Worm (Caenorhabditis elegans) whole organism, L4 larva: Measurements from ENCODE around the gene orc-2.

Experiments used
- D1046.2 ChIP-seq: fragments of 200-800 bp; sonication (Bioruptor generic); IDR thresholded peaks from 2 replicates; pipeline ENCODE4 v1.3.6; 2022; ENCODE audit warnings: missing genetic modification characterization, missing compliant biosample characterization
- F10B5.3 ChIP-seq: sonication (generic microtip); optimal IDR thresholded peaks from 2 replicates; lab custom pipeline; 2016; ENCODE audit warnings: mild to moderate bottlenecking, missing genetic modification characterization, missing compliant biosample characterization
- F26F4.8 ChIP-seq: fragments of 200-800 bp; sonication (Bioruptor generic); conservative IDR thresholded peaks from 2 replicates; pipeline ENCODE4 v1.3.6; 2022; ENCODE audit warnings: missing genetic modification characterization, missing compliant biosample characterization
- F37D6.2 ChIP-seq: sonication (generic microtip); optimal IDR thresholded peaks from 2 replicates; lab custom pipeline; 2016; ENCODE audit warnings: mild to moderate bottlenecking, missing genetic modification characterization, missing compliant biosample characterization
- F49E8.2 ChIP-seq: sonication (generic microtip); optimal IDR thresholded peaks from 2 replicates; lab custom pipeline; 2016; ENCODE audit warnings: missing compliant biosample characterization, mild to moderate bottlenecking, missing genetic modification characterization, borderline replicate concordance
- Y105C5A.15 ChIP-seq: fragments of 200-800 bp; sonication (Bioruptor generic); IDR thresholded peaks from 2 replicates; pipeline ENCODE4 v1.3.6; 2022; ENCODE audit warnings: missing genetic modification characterization, missing compliant biosample characterization
- Y48G9A.11 ChIP-seq: fragments of 200-800 bp; sonication (Bioruptor generic); IDR thresholded peaks from 2 replicates; pipeline ENCODE4 v1.3.6; 2022; ENCODE audit warnings: missing genetic modification reagents, missing genetic modification characterization, missing compliant biosample characterization
- Y5F2A.4 ChIP-seq: fragments of 200-800 bp; sonication (Bioruptor generic); optimal IDR thresholded peaks from 2 replicates; lab custom pipeline; 2018; ENCODE audit warnings: mild to moderate bottlenecking, missing genetic modification characterization, missing compliant biosample characterization
- Y75B8A.6 ChIP-seq: fragments of 200-800 bp; sonication (Bioruptor generic); IDR thresholded peaks from 2 replicates; pipeline ENCODE4 v1.3.6; 2022; ENCODE audit warnings: missing genetic modification reagents, missing genetic modification characterization, missing compliant biosample characterization
- ZK337.2 ChIP-seq: fragments of 200-800 bp; sonication (Bioruptor generic); IDR thresholded peaks from 2 replicates; pipeline ENCODE4 v1.3.6; 2022; ENCODE audit warnings: missing genetic modification reagents, missing genetic modification characterization, missing compliant biosample characterization
- aha-1 ChIP-seq: fragments of 150-350 bp; peaks from one replicate; lab custom pipeline; 2014; ENCODE audit warnings: missing biosample characterization, missing genetic modification characterization
- ama-1 ChIP-seq: fragments of 150-350 bp; optimal IDR thresholded peaks from 2 replicates; lab custom pipeline; 2014; ENCODE audit warnings: inconsistent platforms, mixed read lengths
- attf-4 ChIP-seq: sonication (generic microtip); optimal IDR thresholded peaks from 3 replicates; lab custom pipeline; 2017; ENCODE audit warnings: missing biosample characterization, missing genetic modification characterization
- ceh-20 ChIP-seq: fragments of 200-800 bp; sonication (Bioruptor generic); IDR thresholded peaks from 2 replicates; pipeline ENCODE4 v1.3.6; 2022; ENCODE audit warnings: missing genetic modification reagents, missing genetic modification characterization, missing compliant biosample characterization
- ceh-62 ChIP-seq: sonication (generic microtip); optimal IDR thresholded peaks from 2 replicates; lab custom pipeline; 2017; ENCODE audit warnings: missing biosample characterization, missing genetic modification characterization
- ceh-82 ChIP-seq: sonication (generic microtip); optimal IDR thresholded peaks from 2 replicates; lab custom pipeline; 2017; ENCODE audit warnings: missing biosample characterization, missing genetic modification characterization
- ces-1 ChIP-seq: fragments of 150-350 bp; sonication (generic microtip); optimal IDR thresholded peaks from 4 replicates; lab custom pipeline; 2014; ENCODE audit warnings: missing biosample characterization, missing genetic modification reagents, missing genetic modification characterization
- daf-8 ChIP-seq: fragments of 200-800 bp; sonication (Bioruptor generic); IDR thresholded peaks from 2 replicates; pipeline ENCODE4 v1.3.6; 2022; ENCODE audit warnings: missing genetic modification characterization, missing compliant biosample characterization
- duxl-1 ChIP-seq: sonication (generic microtip); optimal IDR thresholded peaks from 2 replicates; lab custom pipeline; 2016; ENCODE audit warnings: mild to moderate bottlenecking, missing genetic modification characterization, moderate library complexity, missing compliant biosample characterization; ENCODE audit not compliant: poor library complexity
- egl-43 ChIP-seq: fragments of 200-800 bp; sonication (Bioruptor generic); IDR thresholded peaks from 2 replicates; pipeline ENCODE4 v1.3.6; 2022; ENCODE audit warnings: missing genetic modification reagents, missing genetic modification characterization, missing compliant biosample characterization
- fos-1 ChIP-seq: fragments of 150-350 bp; optimal IDR thresholded peaks from 2 replicates; lab custom pipeline; 2014; ENCODE audit warnings: missing biosample characterization, missing genetic modification characterization
- gei-8 ChIP-seq: fragments of 200-800 bp; sonication (Bioruptor generic); optimal IDR thresholded peaks from 2 replicates; lab custom pipeline; 2018; ENCODE audit warnings: mild to moderate bottlenecking, missing genetic modification characterization, missing compliant biosample characterization
- hmg-1.1 ChIP-seq: fragments of 200-800 bp; sonication (Bioruptor generic); IDR thresholded peaks from 2 replicates; pipeline ENCODE4 v1.3.6; 2022; ENCODE audit warnings: missing genetic modification reagents, missing genetic modification characterization, missing compliant biosample characterization
- lin-1 ChIP-seq: fragments of 200-800 bp; sonication (Bioruptor generic); IDR thresholded peaks from 2 replicates; pipeline ENCODE4 v1.3.6; 2022; ENCODE audit warnings: missing genetic modification reagents, missing genetic modification characterization, missing compliant biosample characterization
- lin-13 ChIP-seq: fragments of 150-350 bp; optimal IDR thresholded peaks from 2 replicates; lab custom pipeline; 2014; ENCODE audit warnings: missing biosample characterization, missing genetic modification reagents, missing genetic modification characterization
- lin-15B ChIP-seq: fragments of 150-350 bp; sonication (generic microtip); optimal IDR thresholded peaks from 3 replicates; lab custom pipeline; 2014; ENCODE audit warnings: missing biosample characterization, missing genetic modification characterization
- lin-29 ChIP-seq: fragments of 200-800 bp; sonication (Bioruptor generic); IDR thresholded peaks from 2 replicates; pipeline ENCODE4 v1.3.6; 2022; ENCODE audit warnings: missing genetic modification reagents, missing genetic modification characterization, missing compliant biosample characterization
- lin-38 ChIP-seq: fragments of 200-800 bp; sonication (Bioruptor generic); IDR thresholded peaks from 2 replicates; pipeline ENCODE4 v1.3.6; 2022; ENCODE audit warnings: missing genetic modification reagents, missing genetic modification characterization, missing compliant biosample characterization
- lin-39 ChIP-seq: fragments of 150-350 bp; optimal IDR thresholded peaks from 2 replicates; lab custom pipeline; 2014; ENCODE audit warnings: missing biosample characterization, missing genetic modification reagents, missing genetic modification characterization
- lir-3 ChIP-seq: sonication (generic microtip); optimal IDR thresholded peaks from 2 replicates; lab custom pipeline; 2016; ENCODE audit warnings: mild to moderate bottlenecking, missing genetic modification characterization, missing compliant biosample characterization
- lsy-2 ChIP-seq, 2 experiments: fragments of 150-350 bp in 1 of 2; sonication (generic microtip) in 1 of 2; optimal IDR thresholded peaks; 2 replicates each; lab custom pipeline; 2014 to 2017; ENCODE audit warnings: missing biosample characterization in 2 of 2, missing genetic modification characterization in 2 of 2
- madf-9 ChIP-seq: fragments of 200-800 bp; sonication (Bioruptor generic); conservative IDR thresholded peaks from 2 replicates; pipeline ENCODE4 v1.3.6; 2022; ENCODE audit warnings: missing genetic modification reagents, missing genetic modification characterization, missing compliant biosample characterization
- mdt-29 ChIP-seq: fragments of 200-800 bp; sonication (Bioruptor generic); IDR thresholded peaks from 2 replicates; pipeline ENCODE4 v1.3.6; 2022; ENCODE audit warnings: missing genetic modification reagents, missing genetic modification characterization, missing compliant biosample characterization
- mxl-3 ChIP-seq: fragments of 200-800 bp; sonication (Bioruptor generic); optimal IDR thresholded peaks from 2 replicates; lab custom pipeline; 2018; ENCODE audit warnings: mild to moderate bottlenecking, missing genetic modification characterization, missing compliant biosample characterization
- nhr-10 ChIP-seq: fragments of 150-350 bp; optimal IDR thresholded peaks from 2 replicates; lab custom pipeline; 2014; ENCODE audit warnings: missing biosample characterization, missing genetic modification characterization
- nhr-102 ChIP-seq: sonication (generic microtip); optimal IDR thresholded peaks from 2 replicates; lab custom pipeline; 2016; ENCODE audit warnings: mild to moderate bottlenecking, missing genetic modification characterization, moderate library complexity, missing compliant biosample characterization
- nhr-237 ChIP-seq: sonication (generic microtip); optimal IDR thresholded peaks from 2 replicates; lab custom pipeline; 2017; ENCODE audit warnings: missing biosample characterization, missing genetic modification characterization
- nhr-48 ChIP-seq: sonication (generic microtip); optimal IDR thresholded peaks from 2 replicates; lab custom pipeline; 2016; ENCODE audit warnings: mild to moderate bottlenecking, missing genetic modification characterization, missing compliant biosample characterization
- nhr-6 ChIP-seq: fragments of 150-350 bp; optimal IDR thresholded peaks from 2 replicates; lab custom pipeline; 2014; ENCODE audit warnings: missing biosample characterization, missing genetic modification characterization
- nhr-76 ChIP-seq: fragments of 150-350 bp; optimal IDR thresholded peaks from 2 replicates; lab custom pipeline; 2014; ENCODE audit warnings: missing biosample characterization, missing genetic modification characterization
- pqm-1 ChIP-seq: sonication (generic microtip); optimal IDR thresholded peaks from 2 replicates; lab custom pipeline; 2017; ENCODE audit warnings: missing biosample characterization, missing genetic modification characterization
- saeg-2 ChIP-seq: fragments of 200-800 bp; sonication (Bioruptor generic); IDR thresholded peaks from 2 replicates; pipeline ENCODE4 v1.3.6; 2022; ENCODE audit warnings: missing genetic modification reagents, missing genetic modification characterization, missing compliant biosample characterization
- sdz-12 ChIP-seq: fragments of 200-800 bp; sonication (Bioruptor generic); optimal IDR thresholded peaks from 2 replicates; lab custom pipeline; 2018; ENCODE audit warnings: mild to moderate bottlenecking, missing genetic modification characterization, missing compliant biosample characterization
- skn-1 ChIP-seq: fragments of 150-350 bp; optimal IDR thresholded peaks from 2 replicates; lab custom pipeline; 2014; ENCODE audit warnings: missing biosample characterization, missing genetic modification characterization
- snpc-4 ChIP-seq: fragments of 150-350 bp; optimal IDR thresholded peaks from 2 replicates; lab custom pipeline; 2014; ENCODE audit warnings: missing biosample characterization, missing genetic modification characterization
- spr-1 ChIP-seq: sonication (generic microtip); optimal IDR thresholded peaks from 2 replicates; lab custom pipeline; 2016; ENCODE audit warnings: mild to moderate bottlenecking, missing genetic modification characterization, missing compliant biosample characterization
- unc-62 ChIP-seq, 3 experiments: fragments of 150-350 bp in 1 of 3; sonication (generic microtip); optimal IDR thresholded peaks in 2 of 3; peaks in 1 of 3; 1 replicate in 1 of 3; 2 replicates in 2 of 3; lab custom pipeline; 2014 to 2017; ENCODE audit warnings: missing biosample characterization in 3 of 3, missing genetic modification characterization in 3 of 3, missing genetic modification reagents in 3 of 3, missing genotype in 1 of 3
- zfp-3 ChIP-seq: fragments of 200-800 bp; sonication (Bioruptor generic); conservative IDR thresholded peaks from 2 replicates; pipeline ENCODE4 v1.3.6; 2022; ENCODE audit warnings: missing genetic modification reagents, missing genetic modification characterization, missing compliant biosample characterization
- zip-2 ChIP-seq: fragments of 150-350 bp; optimal IDR thresholded peaks from 2 replicates; lab custom pipeline; 2014; ENCODE audit warnings: missing biosample characterization, missing genetic modification characterization
- ztf-11 ChIP-seq: fragments of 150-350 bp; optimal IDR thresholded peaks from 2 replicates; lab custom pipeline; 2014; ENCODE audit warnings: missing biosample characterization, missing genetic modification characterization

orc-2 gene

ce11 chrII:10868670-10869246, 5.0 kb upstream of the orc-2 start, which contains the start of the genes gmps-1 and cap-2 (continued):
- TF ChIP-seq egl-43 (GFP tag; lab: Robert Waterston, UW) (peak; percentile 92), sdz-12 (GFP tag; lab: Kevin White, UChicago) (peak; percentile 33), ZK337.2 (peak; percentile 89), daf-8 (GFP tag; lab: Robert Waterston, UW) (no peak), Y75B8A.6 (GFP tag; lab: Robert Waterston, UW) (no peak), lin-39 (peak; percentile 67), hmg-1.1 (peak; percentile 98), nhr-102 (tag; lab: Kevin White, UChicago) (peak; percentile 96), duxl-1 (tag; lab: Kevin White, UChicago) (peak; percentile 94), lin-1 (GFP tag; lab: Robert Waterston, UW) (peak; percentile 86), ces-1 (GFP tag; lab: Kevin White, UChicago) (peak; percentile 75), nhr-6 (tag; lab: Kevin White, UChicago) (peak; percentile 93), snpc-4 (tag; lab: Kevin White, UChicago) (no peak), gei-8 (peak; percentile 71), F37D6.2 (tag; lab: Kevin White, UChicago) (peak; percentile 91), lin-13 (GFP tag; lab: Kevin White, UChicago) (peak; percentile 82), F10B5.3 (tag; lab: Kevin White, UChicago) (peak; percentile 90), pqm-1 (tag; lab: Kevin White, UChicago) (peak; percentile 12), lin-15B (tag; lab: Kevin White, UChicago) (peak; percentile 43), ceh-20 (GFP tag; lab: Robert Waterston, UW) (peak; percentile 95), mxl-3 (GFP tag; lab: Kevin White, UChicago) (peak; percentile 48), lin-29 (peak; percentile 86), ceh-62 (tag; lab: Kevin White, UChicago) (no peak)

- TF ChIP-seq ceh-82 (tag; lab: Kevin White, UChicago) (no peak), lin-39 (no peak), Y48G9A.11 (GFP tag; lab: Robert Waterston, UW) (no peak), spr-1 (tag; lab: Kevin White, UChicago) (no peak), nhr-237 (no peak), nhr-10 (tag; lab: Kevin White, UChicago) (no peak), lsy-2 (tag; optimal IDR thresholded peaks at IDR 0.05; lab: Kevin White, UChicago) (peak in 1 of 2 experiments; percentile 25), F26F4.8 (no peak), ama-1 (lab: Kevin White, UChicago) (peak; percentile 35), duxl-1 (tag; lab: Kevin White, UChicago) (no peak), Y105C5A.15 (GFP tag; lab: Robert Waterston, UW) (no peak), ztf-11 (tag; lab: Kevin White, UChicago) (no peak), mdt-29 (GFP tag; lab: Robert Waterston, UW) (no peak), nhr-76 (no peak), skn-1 (tag; lab: Kevin White, UChicago) (no peak), attf-4 (tag; lab: Kevin White, UChicago) (no peak), lir-3 (tag; lab: Kevin White, UChicago) (no peak), mxl-3 (GFP tag; lab: Kevin White, UChicago) (no peak), lin-38 (GFP tag; lab: Robert Waterston, UW) (peak; percentile 41; the same call in 1 of the 2 replicates), ZK337.2 (no peak), zfp-3 (GFP tag; lab: Robert Waterston, UW) (no peak), nhr-48 (tag; lab: Kevin White, UChicago) (peak; percentile 15), fos-1 (no peak), ces-1 (GFP tag; lab: Kevin White, UChicago) (no peak), aha-1 (tag; lab: Kevin White, UChicago) (peak; percentile 57), zip-2 (tag; lab: Kevin White, UChicago) (no peak), Y5F2A.4 (GFP tag; lab: Kevin White, UChicago) (no peak), saeg-2 (GFP tag; lab: Robert Waterston, UW) (no peak), madf-9 (no peak), F49E8.2 (tag; lab: Kevin White, UChicago) (no peak), unc-62 (GFP tag; optimal IDR thresholded peaks at IDR 0.05 in 1 of 2; lab: Kevin White, UChicago) (no peak), unc-62 (tag; optimal IDR thresholded peaks at IDR 0.05; lab: Kevin White, UChicago) (no peak), D1046.2 (GFP tag; lab: Robert Waterston, UW) (no peak), daf-8 (GFP tag; lab: Robert Waterston, UW) (no peak)
Observed at ce11 chrII:10870698-10871097, 3.0 kb upstream of the orc-2 start.
